Fruit fly (Drosophila melanogaster): ENCODE measurements around the gene Rubicon.

Rubicon gene

DNA sequence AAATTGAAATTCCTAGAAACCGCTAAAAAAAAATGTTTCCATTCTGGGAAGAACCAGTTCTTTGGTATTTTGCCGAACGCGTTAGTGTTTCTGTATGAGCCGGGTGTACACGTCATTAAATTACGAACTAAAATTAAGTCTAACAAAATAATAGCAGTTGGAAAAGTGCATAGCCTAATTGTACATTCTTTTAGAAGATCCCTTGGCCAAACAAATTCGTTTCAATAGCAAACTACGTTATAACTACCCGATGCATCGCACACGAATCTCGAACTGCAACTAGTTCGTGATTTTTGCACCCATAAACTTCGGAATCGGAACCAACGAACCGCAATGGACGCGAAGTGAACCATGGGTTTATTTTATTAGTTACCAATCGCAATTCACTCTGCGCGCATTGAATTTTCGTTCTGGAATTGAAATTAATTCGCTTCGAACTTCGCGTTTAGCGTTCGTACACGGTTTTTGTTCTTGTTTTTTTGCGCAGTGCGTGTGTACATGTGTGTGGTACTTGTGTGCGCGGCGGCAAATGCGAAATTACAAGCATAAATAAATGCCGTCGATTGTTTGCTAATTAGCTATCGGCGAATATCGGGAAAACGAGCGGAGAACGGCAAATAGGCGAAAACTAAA is 4.4 kb downstream of the Rubicon start, which contains the start of gene CAH3 (continued):
- peak; percentile 98 for TF ChIP-seq oc (tag; optimal IDR thresholded peaks at IDR 0.05)
- peak; percentile 94 for TF ChIP-seq nom (GFP tag; optimal IDR thresholded peaks at IDR 0.05)
- peak; percentile 94 for TF ChIP-seq dmrt11E (tag; optimal IDR thresholded peaks at IDR 0.05)
- no peak for TF ChIP-seq CG7963 (GFP tag; IDR thresholded peaks at IDR 0.05; ENCODE audit: partially characterized antibody)
- TF ChIP-seq Hr51 (GFP tag; optimal IDR thresholded peaks at IDR 0.05): peak; percentile 91 to 95
- TF ChIP-seq CG7987 (GFP tag; optimal IDR thresholded peaks at IDR 0.05): peak; percentile 81
- no peak for TF ChIP-seq CG8478 (optimal IDR thresholded peaks at IDR 0.05)
- peak; percentile 86 for TF ChIP-seq ewg (GFP tag; optimal IDR thresholded peaks at IDR 0.05)
- TF ChIP-seq Oli (tag; optimal IDR thresholded peaks at IDR 0.05): peak; percentile 92
- TF ChIP-seq Trl (optimal IDR thresholded peaks at IDR 0.05): no peak
- peak; percentile 93 for TF ChIP-seq Trl (GFP tag; optimal IDR thresholded peaks at IDR 0.05)
- peak; percentile 92 for TF ChIP-seq ind (GFP tag; optimal IDR thresholded peaks at IDR 0.05)
- 0 out of 2 replicates have a peak, but pooled peaks have one; percentile 40 for TF ChIP-seq sna (GFP tag; IDR thresholded peaks at IDR 0.05; ENCODE audit: partially characterized antibody)
- TF ChIP-seq otp (GFP tag; IDR thresholded peaks at IDR 0.05): peak; percentile 86
- peak; percentile 85 for TF ChIP-seq Nf-YB (GFP tag; optimal IDR thresholded peaks at IDR 0.05)
- TF ChIP-seq CG12659 (GFP tag; optimal IDR thresholded peaks at IDR 0.05): peak; percentile 97
- peak; percentile 90 for TF ChIP-seq ranshi (GFP tag; IDR thresholded peaks at IDR 0.05)
- TF ChIP-seq Asciz (GFP tag; optimal IDR thresholded peaks at IDR 0.05): peak; percentile 85
- TF ChIP-seq cg (GFP tag; optimal IDR thresholded peaks at IDR 0.05): no peak
- peak; percentile 90 for TF ChIP-seq gce (GFP tag; IDR thresholded peaks at IDR 0.05)
- peak; percentile 92 for TF ChIP-seq B-H2 (GFP tag; optimal IDR thresholded peaks at IDR 0.05)
- TF ChIP-seq CG18262 (tag; optimal IDR thresholded peaks at IDR 0.05): peak; percentile 95
- no peak for TF ChIP-seq CG34224 (GFP tag; IDR thresholded peaks at IDR 0.05; ENCODE audit: partially characterized antibody)
- peak; percentile 97 for TF ChIP-seq HmgZ (tag; optimal IDR thresholded peaks at IDR 0.05)
- no peak for TF ChIP-seq ato (GFP tag; IDR thresholded peaks at IDR 0.05; ENCODE audit: partially characterized antibody)
- peak; percentile 95 for TF ChIP-seq CG7786 (GFP tag; optimal IDR thresholded peaks at IDR 0.05)
- peak; percentile 90 for TF ChIP-seq Hand (GFP tag; optimal IDR thresholded peaks at IDR 0.05)
- TF ChIP-seq CG7357 (GFP tag; IDR thresholded peaks at IDR 0.05): peak; percentile 74; the same call in 2 of the 3 replicates
- peak; percentile 90 for TF ChIP-seq CG12155 (GFP tag; optimal IDR thresholded peaks at IDR 0.05)
- peak; percentile 78 for TF ChIP-seq Deaf1 (tag; optimal IDR thresholded peaks at IDR 0.05)
- TF ChIP-seq CG13894 (tag; optimal IDR thresholded peaks at IDR 0.05): peak; percentile 90
- TF ChIP-seq sima (GFP tag; optimal IDR thresholded peaks at IDR 0.05): peak; percentile 25
- TF ChIP-seq CG10147 (GFP tag; optimal IDR thresholded peaks at IDR 0.05): peak; percentile 93
- peak; percentile 88 for TF ChIP-seq Spps (tag; optimal IDR thresholded peaks at IDR 0.05)
- peak; percentile 83 for TF ChIP-seq E2f2 (GFP tag; IDR thresholded peaks at IDR 0.05)
- peak; percentile 92 for TF ChIP-seq Dek (tag; optimal IDR thresholded peaks at IDR 0.05)
- peak in 1 of 2 experiments; percentile 66 for TF ChIP-seq Hr78 (GFP tag; optimal IDR thresholded peaks at IDR 0.05)
- TF ChIP-seq NC2α (GFP tag; optimal IDR thresholded peaks at IDR 0.05): peak; percentile 85
- no peak for TF ChIP-seq chinmo (GFP tag; IDR thresholded peaks at IDR 0.05; ENCODE audit: partially characterized antibody)
- TF ChIP-seq ci (GFP tag; IDR thresholded peaks at IDR 0.05): peak; percentile 97
- TF ChIP-seq odd (GFP tag; optimal IDR thresholded peaks at IDR 0.05): peak; percentile 85
- peak; percentile 95 for TF ChIP-seq phol (tag; optimal IDR thresholded peaks at IDR 0.05)
- TF ChIP-seq CG13775 (GFP tag; optimal IDR thresholded peaks at IDR 0.05): peak; percentile 95
- TF ChIP-seq CG9437 (GFP tag; optimal IDR thresholded peaks at IDR 0.05): peak; percentile 82
- peak; percentile 78 for TF ChIP-seq sd (tag; optimal IDR thresholded peaks at IDR 0.05)
- TF ChIP-seq al (GFP tag; IDR thresholded peaks at IDR 0.05): peak; percentile 82
- peak; percentile 90 for TF ChIP-seq E2f1 (GFP tag; IDR thresholded peaks at IDR 0.05)
- TF ChIP-seq CkIIα-i1 (GFP tag; IDR thresholded peaks at IDR 0.05): peak; percentile 53; the same call in 1 of the 2 replicates
- TF ChIP-seq B-H1 (GFP tag; IDR thresholded peaks at IDR 0.05): peak; percentile 83
